Fruit fly (Drosophila melanogaster): ENCODE measurements around the gene Sdhaf3.

DNA sequence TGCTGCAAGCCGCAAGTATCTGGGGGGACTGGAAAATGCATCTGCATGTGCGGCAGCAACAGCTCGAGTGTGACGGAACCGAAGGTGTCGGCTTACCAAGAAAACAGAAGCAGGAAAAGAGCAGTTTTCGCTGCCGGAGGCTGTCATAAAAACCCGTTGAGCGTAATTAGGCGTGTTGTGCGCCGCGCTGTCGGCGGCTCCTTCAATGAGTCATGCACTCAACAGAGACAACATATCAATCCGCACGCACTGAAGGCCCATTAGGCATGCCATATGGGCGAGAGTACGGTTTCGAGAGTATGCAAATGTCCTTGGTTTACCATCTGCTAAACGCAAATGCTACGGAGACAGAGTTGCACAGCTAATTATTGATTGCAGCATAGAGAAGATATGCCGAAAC lies 46.2 kb upstream of the Sdhaf3 start:
- TF ChIP-seq CG8478 (optimal IDR thresholded peaks at IDR 0.05) (no peak), CTCF (optimal IDR thresholded peaks at IDR 0.05) (no peak)

Measured in S2 (cell line).